Worm (Caenorhabditis elegans): ENCODE results near the gene ivns-1.
A peak's percentile ranks its signal among the peaks of the same experiment; 100 is the strongest.

Gene ivns-1

DNA sequence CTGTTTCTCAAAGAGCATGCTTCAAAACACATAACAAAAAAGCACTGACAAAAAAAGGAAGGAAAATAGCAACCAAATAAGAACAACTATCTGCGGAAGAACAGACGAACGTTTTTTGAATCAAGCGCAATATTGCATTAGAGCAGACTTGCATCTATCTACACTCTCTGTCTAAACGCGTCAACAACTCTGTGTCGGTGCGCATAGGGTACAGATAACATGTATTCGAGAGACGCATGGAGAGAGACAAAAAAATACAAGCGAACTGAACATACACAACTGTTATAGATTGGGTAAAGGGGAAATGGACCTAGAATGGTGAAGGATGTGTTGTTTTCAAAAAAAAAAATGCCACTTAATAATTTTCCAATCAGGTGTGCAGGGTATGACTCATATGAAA is 856 bp upstream of the ivns-1 start:
- TF ChIP-seq nhr-237 (tag; optimal IDR thresholded peaks at IDR 0.05) (no peak), flh-1 (GFP tag; optimal IDR thresholded peaks at IDR 0.05) (no peak), sptf-1 (tag; optimal IDR thresholded peaks at IDR 0.05) (no peak), zip-8 (tag; optimal IDR thresholded peaks at IDR 0.05) (no peak), nhr-76 (tag; optimal IDR thresholded peaks at IDR 0.05) (no peak), ztf-11 (tag; optimal IDR thresholded peaks at IDR 0.05) (no peak), mab-5 (tag; optimal IDR thresholded peaks at IDR 0.05) (no peak), M03D4.4 (tag; optimal IDR thresholded peaks at IDR 0.05) (no peak), mls-2 (tag; optimal IDR thresholded peaks at IDR 0.05) (no peak), lin-13 (tag; optimal IDR thresholded peaks at IDR 0.05) (no peak), bed-3 (GFP tag; optimal IDR thresholded peaks at IDR 0.05) (no peak), hlh-1 (tag; optimal IDR thresholded peaks at IDR 0.05) (no peak), lsy-2 (tag; optimal IDR thresholded peaks at IDR 0.05) (no peak), unc-39 (tag; optimal IDR thresholded peaks at IDR 0.05) (no peak), blmp-1 (tag; optimal IDR thresholded peaks at IDR 0.05) (no peak), lin-32 (GFP tag; optimal IDR thresholded peaks at IDR 0.05) (no peak), cnd-1 (tag; optimal IDR thresholded peaks at IDR 0.05) (peak; percentile 2), nhr-28 (tag; optimal IDR thresholded peaks at IDR 0.05) (no peak), mep-1 (tag; optimal IDR thresholded peaks at IDR 0.05) (peak; percentile 57), unc-120 (tag; optimal IDR thresholded peaks at IDR 0.05; ENCODE audit: poor library complexity, severe bottlenecking) (no peak), nhr-12 (tag; optimal IDR thresholded peaks at IDR 0.05) (no peak), unc-62 (GFP tag; optimal IDR thresholded peaks at IDR 0.05) (peak; percentile 8), pha-4 (tag; optimal IDR thresholded peaks at IDR 0.05) (peak; percentile 63), ces-1 (GFP tag; optimal IDR thresholded peaks at IDR 0.05) (peak; percentile 18), ham-2 (GFP tag; optimal IDR thresholded peaks at IDR 0.05) (no peak), nhr-2 (tag; optimal IDR thresholded peaks at IDR 0.05) (no peak), ceh-39 (tag; optimal IDR thresholded peaks at IDR 0.05) (peak; percentile 14)

DNA sequence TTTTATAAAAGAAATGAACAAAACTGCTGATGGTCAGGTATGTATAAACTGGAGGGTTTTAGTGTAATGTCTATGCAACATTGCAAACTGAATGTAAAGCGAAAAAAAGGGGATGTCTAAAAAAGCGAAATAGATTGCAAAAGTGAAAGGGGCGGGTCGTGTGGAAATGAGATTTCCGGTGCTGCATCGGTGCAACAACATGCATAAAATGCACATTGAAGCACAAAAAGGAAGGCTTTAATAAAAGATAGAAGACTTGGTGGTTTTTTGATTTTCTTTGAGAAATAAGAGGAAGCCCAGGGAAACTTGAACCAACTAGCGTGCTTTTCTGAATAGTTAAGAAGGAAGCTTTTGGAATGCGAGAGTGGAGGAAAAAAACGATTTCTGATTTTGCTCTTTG is 1.5 kb downstream of the ivns-1 start:
- TF ChIP-seq elt-1 (tag; optimal IDR thresholded peaks at IDR 0.05; ENCODE audit: borderline replicate concordance, insufficient read depth): no peak
- TF ChIP-seq ces-1 (GFP tag; optimal IDR thresholded peaks at IDR 0.05): peak; percentile 63

DNA sequence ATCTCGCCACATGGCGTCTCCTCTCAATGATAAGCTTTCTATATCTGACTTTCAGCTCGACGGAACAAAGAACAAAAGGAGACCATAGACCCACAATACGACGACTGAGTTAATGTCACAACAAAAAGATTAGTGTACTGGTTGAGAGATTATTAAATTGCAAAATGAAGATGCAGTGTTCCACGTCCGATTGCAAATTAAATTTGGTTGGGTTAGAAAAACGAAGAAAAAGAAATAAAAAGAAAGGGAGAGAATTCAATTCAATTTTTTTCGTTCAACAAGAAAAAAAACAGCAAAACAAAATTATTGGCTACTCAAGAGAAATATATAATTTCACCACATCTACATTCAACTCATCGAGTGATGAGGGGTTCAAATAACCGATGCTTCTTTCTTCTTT is 2.7 kb downstream of the ivns-1 start:
- TF ChIP-seq blmp-1 (tag; optimal IDR thresholded peaks at IDR 0.05) (no peak), ces-1 (GFP tag; optimal IDR thresholded peaks at IDR 0.05) (peak; percentile 54), ham-2 (GFP tag; optimal IDR thresholded peaks at IDR 0.05) (no peak), lin-13 (tag; optimal IDR thresholded peaks at IDR 0.05) (no peak)

DNA sequence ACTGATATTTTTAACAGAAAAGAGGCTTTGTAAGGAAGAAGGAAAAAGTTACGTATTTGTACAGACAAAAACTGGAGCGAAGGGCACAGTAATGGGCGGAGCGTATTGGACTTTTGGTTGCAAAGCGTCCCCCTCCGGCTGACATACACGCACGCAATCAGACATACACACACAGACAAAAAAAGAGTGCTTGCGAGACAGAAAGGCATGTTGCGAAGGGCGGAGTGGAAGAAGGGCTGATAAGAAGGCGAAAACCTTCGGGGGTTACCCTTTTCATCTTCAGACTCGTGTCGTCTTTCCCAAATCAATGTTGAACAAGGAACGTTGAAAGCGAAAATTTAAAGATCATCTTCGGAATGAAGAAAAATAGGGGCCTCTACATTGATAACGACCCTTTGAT is 3.6 kb downstream of the ivns-1 start:
- no peak for TF ChIP-seq mls-2 (tag; optimal IDR thresholded peaks at IDR 0.05)
- TF ChIP-seq sem-2 (GFP tag; optimal IDR thresholded peaks at IDR 0.05): no peak
- TF ChIP-seq cnd-1 (tag; optimal IDR thresholded peaks at IDR 0.05): no peak
- TF ChIP-seq mab-5 (tag; optimal IDR thresholded peaks at IDR 0.05): no peak
- no peak for TF ChIP-seq pha-4 (tag; optimal IDR thresholded peaks at IDR 0.05)
- no peak for TF ChIP-seq sptf-1 (tag; optimal IDR thresholded peaks at IDR 0.05)
- TF ChIP-seq nhr-28 (tag; optimal IDR thresholded peaks at IDR 0.05): no peak
- TF ChIP-seq snpc-4 (tag; optimal IDR thresholded peaks at IDR 0.05): no peak
- TF ChIP-seq ceh-39 (tag; optimal IDR thresholded peaks at IDR 0.05): no peak
- TF ChIP-seq unc-62 (GFP tag; optimal IDR thresholded peaks at IDR 0.05): no peak
- TF ChIP-seq ham-2 (GFP tag; optimal IDR thresholded peaks at IDR 0.05): no peak
- no peak for TF ChIP-seq bed-3 (GFP tag; optimal IDR thresholded peaks at IDR 0.05)
- no peak for TF ChIP-seq lin-13 (tag; optimal IDR thresholded peaks at IDR 0.05)
- no peak for TF ChIP-seq tbx-8 (GFP tag; optimal IDR thresholded peaks at IDR 0.05)
- TF ChIP-seq drap-1 (GFP tag; optimal IDR thresholded peaks at IDR 0.05): no peak
- TF ChIP-seq lsy-2 (tag; optimal IDR thresholded peaks at IDR 0.05): no peak
- no peak for TF ChIP-seq ceh-83 (GFP tag; optimal IDR thresholded peaks at IDR 0.05)
- TF ChIP-seq nhr-2 (tag; optimal IDR thresholded peaks at IDR 0.05): no peak
- TF ChIP-seq nhr-237 (tag; optimal IDR thresholded peaks at IDR 0.05): no peak
- no peak for TF ChIP-seq unc-120 (tag; optimal IDR thresholded peaks at IDR 0.05; ENCODE audit: poor library complexity, severe bottlenecking)

DNA sequence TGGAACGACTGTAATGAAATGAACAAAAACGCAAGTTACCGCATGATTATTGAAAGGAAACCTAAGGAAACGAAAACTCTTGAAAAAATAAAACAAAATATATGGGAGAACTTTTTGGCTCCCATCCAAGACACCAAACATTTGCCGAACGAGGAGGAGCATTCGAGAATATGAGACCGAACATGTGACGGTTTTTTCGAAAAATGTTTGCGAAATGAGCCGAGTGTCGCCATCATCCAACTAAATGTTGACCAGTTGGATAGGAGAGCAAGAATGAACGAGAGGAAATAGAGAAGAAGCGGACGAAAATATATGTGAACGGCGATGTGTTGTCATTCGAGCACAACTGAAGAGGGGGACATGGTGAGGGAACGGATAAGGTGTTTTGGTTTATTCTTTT is 4.1 kb downstream of the ivns-1 start:
- no peak for TF ChIP-seq nhr-2 (tag; optimal IDR thresholded peaks at IDR 0.05)
- TF ChIP-seq nhr-237 (tag; optimal IDR thresholded peaks at IDR 0.05): no peak
